Worm (Caenorhabditis elegans) whole organism, L1 larva: ENCODE results near the gene mrps-33.

Experiments used
- aha-1 ChIP-seq: fragments of 150-350 bp; optimal IDR thresholded peaks from 2 replicates; lab custom pipeline; 2014; ENCODE audit warnings: missing biosample characterization, missing genetic modification characterization
- ceh-82 ChIP-seq, 3 experiments: fragments of 150-350 bp in 1 of 3; sonication (generic microtip) in 2 of 3; optimal IDR thresholded peaks; 2 replicates each; lab custom pipeline; 2014 to 2017; ENCODE audit warnings: missing biosample characterization in 3 of 3, missing genetic modification characterization in 3 of 3
- ces-1 ChIP-seq: fragments of 150-350 bp; optimal IDR thresholded peaks from 2 replicates; lab custom pipeline; 2014; ENCODE audit warnings: missing biosample characterization, missing genetic modification reagents, missing genetic modification characterization
- fos-1 ChIP-seq: fragments of 150-350 bp; optimal IDR thresholded peaks from 2 replicates; lab custom pipeline; 2014; ENCODE audit warnings: missing biosample characterization, missing genetic modification characterization
- hlh-4 ChIP-seq: sonication (generic microtip); optimal IDR thresholded peaks from 2 replicates; lab custom pipeline; 2016; ENCODE audit warnings: mild to moderate bottlenecking, missing genetic modification characterization, missing compliant biosample characterization
- jun-1 ChIP-seq: fragments of 150-350 bp; optimal IDR thresholded peaks from 2 replicates; lab custom pipeline; 2014; ENCODE audit warnings: missing biosample characterization, missing genetic modification reagents, missing genetic modification characterization
- nhr-11 ChIP-seq: fragments of 150-350 bp; optimal IDR thresholded peaks from 2 replicates; lab custom pipeline; 2014; ENCODE audit warnings: missing biosample characterization, missing genetic modification characterization
- pax-3 ChIP-seq: fragments of 200-800 bp; sonication (Bioruptor generic); optimal IDR thresholded peaks from 2 replicates; lab custom pipeline; 2018; ENCODE audit warnings: mild to moderate bottlenecking, missing genetic modification characterization, moderate library complexity, missing compliant biosample characterization
- pqm-1 ChIP-seq: sonication (generic microtip); optimal IDR thresholded peaks from 3 replicates; lab custom pipeline; 2017; ENCODE audit warnings: missing biosample characterization, missing genetic modification characterization
- snpc-4 ChIP-seq: fragments of 150-350 bp; optimal IDR thresholded peaks from 2 replicates; lab custom pipeline; 2014; ENCODE audit warnings: missing biosample characterization, missing genetic modification characterization
- sptf-1 ChIP-seq: fragments of 150-350 bp; optimal IDR thresholded peaks from 2 replicates; lab custom pipeline; 2014; ENCODE audit warnings: missing biosample characterization, missing genetic modification characterization
- ztf-11 ChIP-seq, 2 experiments: sonication (generic microtip); optimal IDR thresholded peaks; 2 replicates each; lab custom pipeline; 2016 to 2017; ENCODE audit warnings: missing genetic modification characterization in 2 of 2, missing biosample characterization in 1 of 2, missing compliant biosample characterization in 1 of 2
- ztf-4 ChIP-seq: fragments of 150-350 bp; optimal IDR thresholded peaks from 2 replicates; lab custom pipeline; 2014; ENCODE audit warnings: missing biosample characterization, missing genetic modification characterization

- TF ChIP-seq nhr-11 (tag; lab: Kevin White, UChicago) (no peak), sptf-1 (tag; lab: Kevin White, UChicago) (no peak), pqm-1 (tag; lab: Kevin White, UChicago) (no peak), jun-1 (tag; lab: Kevin White, UChicago) (no peak), snpc-4 (no peak), pax-3 (tag; lab: Kevin White, UChicago) (no peak), fos-1 (tag; lab: Kevin White, UChicago) (no peak), ces-1 (no peak), ceh-82 (tag; optimal IDR thresholded peaks at IDR 0.05; lab: Kevin White, UChicago) (no peak), aha-1 (tag; lab: Kevin White, UChicago) (no peak), ztf-11 (tag; optimal IDR thresholded peaks at IDR 0.05; lab: Kevin White, UChicago) (no peak), hlh-4 (tag; lab: Kevin White, UChicago) (no peak), ztf-4 (no peak)
Observed at ce11 chrIV:8754727-8755126, 14.9 kb upstream of the mrps-33 start, which contains the start of gene elli-1.
